Fruit fly (Drosophila melanogaster): ENCODE data around the gene mnd.

mnd gene

dm6 chr3L:14962729-14963128, 22.2 kb upstream of the mnd start:
- no peak for TF ChIP-seq CG8478 (optimal IDR thresholded peaks at IDR 0.05)
- no peak for TF ChIP-seq Dll (optimal IDR thresholded peaks at IDR 0.05)
- no peak for TF ChIP-seq EcR (GFP tag; optimal IDR thresholded peaks at IDR 0.05)
- TF ChIP-seq pan (optimal IDR thresholded peaks at IDR 0.05): no peak

dm6 chr3L:14964862-14965261, 20.0 kb upstream of the mnd start:
- TF ChIP-seq CG8478 (optimal IDR thresholded peaks at IDR 0.05) (no peak), usp (GFP tag; optimal IDR thresholded peaks at IDR 0.05) (no peak), EcR (GFP tag; optimal IDR thresholded peaks at IDR 0.05) (no peak), pan (optimal IDR thresholded peaks at IDR 0.05) (no peak), Dll (optimal IDR thresholded peaks at IDR 0.05) (no peak), psq (optimal IDR thresholded peaks at IDR 0.05) (no peak)

dm6 chr3L:14966199-14966858, 18.6 kb upstream of the mnd start:
- TF ChIP-seq EcR (GFP tag; optimal IDR thresholded peaks at IDR 0.05) (no peak), psq (optimal IDR thresholded peaks at IDR 0.05) (no peak), pan (optimal IDR thresholded peaks at IDR 0.05) (no peak), CG8478 (optimal IDR thresholded peaks at IDR 0.05) (no peak), usp (GFP tag; optimal IDR thresholded peaks at IDR 0.05) (no peak), Dll (optimal IDR thresholded peaks at IDR 0.05) (no peak)

- TF ChIP-seq psq (optimal IDR thresholded peaks at IDR 0.05) (no peak), pan (optimal IDR thresholded peaks at IDR 0.05) (no peak), Dll (optimal IDR thresholded peaks at IDR 0.05) (no peak), EcR (GFP tag; optimal IDR thresholded peaks at IDR 0.05) (no peak), CG8478 (optimal IDR thresholded peaks at IDR 0.05) (no peak), usp (GFP tag; optimal IDR thresholded peaks at IDR 0.05) (no peak)
Observed at dm6 chr3L:14967691-14968538, 17.0 kb upstream of the mnd start.

dm6 chr3L:14968553-14968952, 16.3 kb upstream of the mnd start:
- TF ChIP-seq psq (optimal IDR thresholded peaks at IDR 0.05) (no peak), pan (optimal IDR thresholded peaks at IDR 0.05) (peak; percentile 61), usp (GFP tag; optimal IDR thresholded peaks at IDR 0.05) (no peak), Dll (optimal IDR thresholded peaks at IDR 0.05) (no peak)

- TF ChIP-seq EcR (GFP tag; optimal IDR thresholded peaks at IDR 0.05): no peak
- no peak for TF ChIP-seq psq (optimal IDR thresholded peaks at IDR 0.05)
Observed at dm6 chr3L:14969171-14969570, 15.7 kb upstream of the mnd start, which contains the start of gene Tom. TSS of gene Tom (plus strand) at chr3L:14969344.

dm6 chr3L:14970213-14970612, 14.7 kb upstream of the mnd start:
- TF ChIP-seq usp (GFP tag; optimal IDR thresholded peaks at IDR 0.05) (no peak), pan (optimal IDR thresholded peaks at IDR 0.05) (no peak), EcR (GFP tag; optimal IDR thresholded peaks at IDR 0.05) (no peak), CG8478 (optimal IDR thresholded peaks at IDR 0.05) (no peak)

dm6 chr3L:14971893-14972624, 12.8 kb upstream of the mnd start:
- no peak for TF ChIP-seq psq (optimal IDR thresholded peaks at IDR 0.05)

dm6 chr3L:14972625-14973250, 12.2 kb upstream of the mnd start, which contains the start of gene Brd:
TSS of gene Brd (plus strand) at chr3L:14972667.
- TF ChIP-seq CG8478 (optimal IDR thresholded peaks at IDR 0.05): no peak
- no peak for TF ChIP-seq EcR (GFP tag; optimal IDR thresholded peaks at IDR 0.05)
- no peak for TF ChIP-seq psq (optimal IDR thresholded peaks at IDR 0.05)
- no peak for TF ChIP-seq Dll (optimal IDR thresholded peaks at IDR 0.05)
- no peak for TF ChIP-seq usp (GFP tag; optimal IDR thresholded peaks at IDR 0.05)
- TF ChIP-seq pan (optimal IDR thresholded peaks at IDR 0.05): no peak

dm6 chr3L:14973251-14973625, 11.7 kb upstream of the mnd start:
- TF ChIP-seq Dll (optimal IDR thresholded peaks at IDR 0.05) (no peak), EcR (GFP tag; optimal IDR thresholded peaks at IDR 0.05) (no peak), usp (GFP tag; optimal IDR thresholded peaks at IDR 0.05) (no peak), pan (optimal IDR thresholded peaks at IDR 0.05) (no peak), CG8478 (optimal IDR thresholded peaks at IDR 0.05) (no peak), psq (optimal IDR thresholded peaks at IDR 0.05) (no peak)

dm6 chr3L:14974513-14974912, 10.4 kb upstream of the mnd start, which contains the start of gene Ocho:
TSS of gene Ocho (plus strand) at chr3L:14974848.
- TF ChIP-seq psq (optimal IDR thresholded peaks at IDR 0.05): no peak
- TF ChIP-seq CG8478 (optimal IDR thresholded peaks at IDR 0.05): no peak
- TF ChIP-seq EcR (GFP tag; optimal IDR thresholded peaks at IDR 0.05): no peak
- no peak for TF ChIP-seq Dll (optimal IDR thresholded peaks at IDR 0.05)
- TF ChIP-seq usp (GFP tag; optimal IDR thresholded peaks at IDR 0.05): no peak
- no peak for TF ChIP-seq pan (optimal IDR thresholded peaks at IDR 0.05)

- TF ChIP-seq pan (optimal IDR thresholded peaks at IDR 0.05) (no peak), CG8478 (optimal IDR thresholded peaks at IDR 0.05) (no peak), psq (optimal IDR thresholded peaks at IDR 0.05) (no peak), Dll (optimal IDR thresholded peaks at IDR 0.05) (no peak)
Observed at dm6 chr3L:14974952-14975351, 9.9 kb upstream of the mnd start.

Measured in whole organism.